Comparison of ENCODE assay signal across 2 worm cellular contexts in genomic region chrIV:15029565-15029964, ce11.
TF ChIP-seq lines count a peak whose summit lies in the region.

No protein-coding gene starts in this region.

TF ChIP-seq in whole organism, L4 larva, 104 proteins besides CTCF, POLR2A, EP300 and RAD21:
- no peak for TF ChIP-seq R02D3.7 (tag; optimal IDR thresholded peaks at IDR 0.05; lab: Kevin White, UChicago)
- TF ChIP-seq gei-8 (GFP tag; optimal IDR thresholded peaks at IDR 0.05; lab: Kevin White, UChicago), result no peak
- no peak for TF ChIP-seq ceh-32 (tag; optimal IDR thresholded peaks at IDR 0.05; lab: Kevin White, UChicago; ENCODE audit: poor library complexity)
- 0 out of 2 replicates have a peak, but pooled peaks have one; percentile 13 for TF ChIP-seq snpc-1.2 (GFP tag; IDR thresholded peaks at IDR 0.05; lab: Robert Waterston, UW)
- no peak for TF ChIP-seq daf-19 (GFP tag; conservative IDR thresholded peaks at IDR 0.05; lab: Robert Waterston, UW)

TF ChIP-seq in whole organism, young adult, 124 proteins besides CTCF, POLR2A, EP300 and RAD21:
- TF ChIP-seq K11D2.4 (GFP tag; IDR thresholded peaks at IDR 0.05; lab: Robert Waterston, UW), result no peak
- TF ChIP-seq rec-8 (tag; optimal IDR thresholded peaks at IDR 0.05; lab: Kevin White, UChicago), result no peak
- peak; percentile 33; the same call in 1 of the 2 replicates for TF ChIP-seq hsf-1 (GFP tag; IDR thresholded peaks at IDR 0.05; lab: Robert Waterston, UW)
- TF ChIP-seq F49E8.2 (tag; optimal IDR thresholded peaks at IDR 0.05; lab: Kevin White, UChicago; ENCODE audit: insufficient read depth), result no peak
- peak; percentile 38; the same call in 1 of the 2 replicates for TF ChIP-seq madf-8 (GFP tag; conservative IDR thresholded peaks at IDR 0.05; lab: Robert Waterston, UW)
- TF ChIP-seq C06A6.2 (GFP tag; conservative IDR thresholded peaks at IDR 0.05; lab: Robert Waterston, UW), result no peak
- TF ChIP-seq gei-17 (GFP tag; optimal IDR thresholded peaks at IDR 0.05; lab: Kevin White, UChicago), result no peak
- no peak for TF ChIP-seq akir-1 (GFP tag; optimal IDR thresholded peaks at IDR 0.05; lab: Kevin White, UChicago)
- no peak for TF ChIP-seq sea-2 (GFP tag; IDR thresholded peaks at IDR 0.05; lab: Robert Waterston, UW)
- no peak for TF ChIP-seq him-1 (tag; optimal IDR thresholded peaks at IDR 0.05; lab: Kevin White, UChicago)
- TF ChIP-seq T26A5.8 (tag; optimal IDR thresholded peaks at IDR 0.05; lab: Kevin White, UChicago), result no peak
- TF ChIP-seq ztf-22 (GFP tag; optimal IDR thresholded peaks at IDR 0.05; lab: Kevin White, UChicago), result no peak
- 0 out of 2 replicates have a peak, but pooled peaks have one; percentile 14 for TF ChIP-seq cebp-2 (GFP tag; IDR thresholded peaks at IDR 0.05; lab: Robert Waterston, UW)
- TF ChIP-seq F39B2.1 (GFP tag; IDR thresholded peaks at IDR 0.05; lab: Robert Waterston, UW), result no peak
- no peak for TF ChIP-seq snpc-3.4 (tag; optimal IDR thresholded peaks at IDR 0.05; lab: Kevin White, UChicago)
- no peak for TF ChIP-seq lsy-27 (tag; optimal IDR thresholded peaks at IDR 0.05; lab: Kevin White, UChicago; ENCODE audit: borderline replicate concordance, insufficient read depth)
- TF ChIP-seq nfyb-1 (GFP tag; IDR thresholded peaks at IDR 0.05; lab: Robert Waterston, UW), result no peak
- TF ChIP-seq tbx-9 (tag; optimal IDR thresholded peaks at IDR 0.05; lab: Kevin White, UChicago; ENCODE audit: borderline replicate concordance), result no peak
- no peak for TF ChIP-seq dpff-1 (tag; optimal IDR thresholded peaks at IDR 0.05; lab: Kevin White, UChicago)
- TF ChIP-seq Y95B8A.8 (GFP tag; IDR thresholded peaks at IDR 0.05; lab: Robert Waterston, UW), result no peak
- no peak for TF ChIP-seq let-526 (GFP tag; IDR thresholded peaks at IDR 0.05; lab: Robert Waterston, UW)
- TF ChIP-seq Y53F4B.3 (GFP tag; IDR thresholded peaks at IDR 0.05; lab: Robert Waterston, UW), result no peak
- no peak for TF ChIP-seq ztf-26 (tag; optimal IDR thresholded peaks at IDR 0.05; lab: Kevin White, UChicago)
- TF ChIP-seq B0019.2 (GFP tag; conservative IDR thresholded peaks at IDR 0.05; lab: Robert Waterston, UW), result no peak
- no peak for TF ChIP-seq ceh-58 (GFP tag; IDR thresholded peaks at IDR 0.05; lab: Robert Waterston, UW)
- no peak for TF ChIP-seq B0035.1 (tag; optimal IDR thresholded peaks at IDR 0.05; lab: Kevin White, UChicago)
- TF ChIP-seq egrh-3 (GFP tag; IDR thresholded peaks at IDR 0.05; lab: Robert Waterston, UW), result no peak
- no peak for TF ChIP-seq ceh-91 (GFP tag; IDR thresholded peaks at IDR 0.05; lab: Robert Waterston, UW)
- no peak for TF ChIP-seq madf-10 (tag; optimal IDR thresholded peaks at IDR 0.05; lab: Kevin White, UChicago)
- TF ChIP-seq lsl-1 (GFP tag; optimal IDR thresholded peaks at IDR 0.05; lab: Kevin White, UChicago), result no peak
- no peak for TF ChIP-seq ztf-28 (GFP tag; IDR thresholded peaks at IDR 0.05; lab: Robert Waterston, UW)
- TF ChIP-seq lin-54 (GFP tag; optimal IDR thresholded peaks at IDR 0.05; lab: Kevin White, UChicago), result peak; percentile 18
- TF ChIP-seq aptf-2 (GFP tag; conservative IDR thresholded peaks at IDR 0.05; lab: Robert Waterston, UW), result no peak
- peak; percentile 4 for TF ChIP-seq tbp1 (GFP tag; optimal IDR thresholded peaks at IDR 0.05; lab: Kevin White, UChicago)
- no peak for TF ChIP-seq pha-4 (tag; optimal IDR thresholded peaks at IDR 0.05; lab: Kevin White, UChicago)
- TF ChIP-seq efl-1 (GFP tag; optimal IDR thresholded peaks at IDR 0.05; lab: Kevin White, UChicago), result peak; percentile 70
- TF ChIP-seq ets-4 (GFP tag; optimal IDR thresholded peaks at IDR 0.05; lab: Kevin White, UChicago), result no peak
- no peak for TF ChIP-seq mes-4 (tag; optimal IDR thresholded peaks at IDR 0.05; lab: Kevin White, UChicago)
- TF ChIP-seq snpc-4 (GFP tag; optimal IDR thresholded peaks at IDR 0.05; lab: Kevin White, UChicago), result no peak
- no peak for TF ChIP-seq snpc-4 (tag; optimal IDR thresholded peaks at IDR 0.05; lab: Kevin White, UChicago)
- TF ChIP-seq sdz-38 (tag; optimal IDR thresholded peaks at IDR 0.05; lab: Kevin White, UChicago), result no peak
- TF ChIP-seq rpc-1 (optimal IDR thresholded peaks at IDR 0.05; lab: Kevin White, UChicago), result no peak
- TF ChIP-seq rpc-1 (tag; optimal IDR thresholded peaks at IDR 0.05; lab: Kevin White, UChicago), result no peak
- peak; percentile 80 for TF ChIP-seq madf-6 (GFP tag; IDR thresholded peaks at IDR 0.05; lab: Robert Waterston, UW)
- TF ChIP-seq C17E4.6 (GFP tag; IDR thresholded peaks at IDR 0.05; lab: Robert Waterston, UW), result no peak
- TF ChIP-seq mcd-1 (GFP tag; IDR thresholded peaks at IDR 0.05; lab: Robert Waterston, UW), result no peak
- TF ChIP-seq ztf-6 (GFP tag; IDR thresholded peaks at IDR 0.05; lab: Robert Waterston, UW), result no peak
- no peak for TF ChIP-seq nhr-80 (tag; optimal IDR thresholded peaks at IDR 0.05; lab: Kevin White, UChicago)
- TF ChIP-seq lin-40 (tag; optimal IDR thresholded peaks at IDR 0.05; lab: Kevin White, UChicago), result no peak
- TF ChIP-seq tlf-1 (GFP tag; optimal IDR thresholded peaks at IDR 0.05; lab: Kevin White, UChicago), result no peak
- TF ChIP-seq xnd-1 (tag; optimal IDR thresholded peaks at IDR 0.05; lab: Kevin White, UChicago), result peak; percentile 67
- no peak for TF ChIP-seq T07F8.4 (tag; optimal IDR thresholded peaks at IDR 0.05; lab: Kevin White, UChicago)
- TF ChIP-seq repo-1 (tag; optimal IDR thresholded peaks at IDR 0.05; lab: Kevin White, UChicago), result no peak
- no peak for TF ChIP-seq nhr-90 (tag; optimal IDR thresholded peaks at IDR 0.05; lab: Kevin White, UChicago)
- TF ChIP-seq pbrm-1 (GFP tag; IDR thresholded peaks at IDR 0.05; lab: Robert Waterston, UW), result no peak
- TF ChIP-seq nfya-2 (GFP tag; IDR thresholded peaks at IDR 0.05; lab: Robert Waterston, UW), result no peak
- no peak for TF ChIP-seq ceh-40 (GFP tag; IDR thresholded peaks at IDR 0.05; lab: Robert Waterston, UW)
- TF ChIP-seq Y53G8AR.9 (GFP tag; conservative IDR thresholded peaks at IDR 0.05; lab: Robert Waterston, UW), result no peak
- TF ChIP-seq D2030.7 (GFP tag; IDR thresholded peaks at IDR 0.05; lab: Robert Waterston, UW), result no peak
- no peak for TF ChIP-seq ccch-3 (GFP tag; optimal IDR thresholded peaks at IDR 0.05; lab: Kevin White, UChicago)
